Fruit fly (Drosophila melanogaster) S2 (cell line): ENCODE results near the gene ebd1.

Source experiments
- CG8478 ChIP-seq: fragments of >200 bp; optimal IDR thresholded peaks from 2 replicates; lab custom pipeline; 2018
- CTCF ChIP-seq, 2 experiments: fragments of >200 bp; optimal IDR thresholded peaks; 2 replicates each; lab custom pipeline; 2018

dm6 chr3L:700160-700917 is 15.0 kb upstream of the ebd1 start:
- no peak for TF ChIP-seq CTCF (optimal IDR thresholded peaks at IDR 0.05; lab: Kevin White, UChicago)
- no peak for TF ChIP-seq CG8478
